Fruit fly (Drosophila melanogaster): ENCODE results near the gene CG11920.
A peak's percentile ranks its signal among the peaks of the same experiment; 100 is the strongest.

The CG11920 gene

dm6 chr3R:25070871-25071270 is 3.8 kb upstream of the CG11920 start, which contains the start of gene CG11836:
Gene CG11836, plus strand, starts transcription at chr3R:25071126.
- TF ChIP-seq Blimp-1 (GFP tag; optimal IDR thresholded peaks at IDR 0.05) (peak; percentile 46), dac (GFP tag; optimal IDR thresholded peaks at IDR 0.05) (no peak)

- TF ChIP-seq eg (GFP tag; IDR thresholded peaks at IDR 0.05): no peak
- no peak for TF ChIP-seq CG6808 (GFP tag; optimal IDR thresholded peaks at IDR 0.05)
- TF ChIP-seq Met (GFP tag; optimal IDR thresholded peaks at IDR 0.05): no peak
- TF ChIP-seq CG6276 (GFP tag; optimal IDR thresholded peaks at IDR 0.05): no peak
- TF ChIP-seq Sox15 (GFP tag; optimal IDR thresholded peaks at IDR 0.05): no peak
- TF ChIP-seq Sox102F (GFP tag; optimal IDR thresholded peaks at IDR 0.05): no peak
- no peak for TF ChIP-seq CG6792 (GFP tag; optimal IDR thresholded peaks at IDR 0.05)
- TF ChIP-seq CG11294 (GFP tag; IDR thresholded peaks at IDR 0.05): no peak
- TF ChIP-seq CG6163 (GFP tag; IDR thresholded peaks at IDR 0.05): no peak
- TF ChIP-seq cyc (GFP tag; optimal IDR thresholded peaks at IDR 0.05): no peak
- no peak for TF ChIP-seq dsx (GFP tag; optimal IDR thresholded peaks at IDR 0.05; ENCODE audit: poor library complexity, severe bottlenecking)
- TF ChIP-seq acj6 (GFP tag; optimal IDR thresholded peaks at IDR 0.05): no peak
- TF ChIP-seq spab (GFP tag; optimal IDR thresholded peaks at IDR 0.05): no peak
These were observed 2.7 kb downstream of the CG11920 start for dm6 chr3R:25077280-25077820.

- no peak for TF ChIP-seq eg (GFP tag; IDR thresholded peaks at IDR 0.05)
- TF ChIP-seq CG15336 (GFP tag; IDR thresholded peaks at IDR 0.05): no peak
- no peak for TF ChIP-seq CG10669 (GFP tag; optimal IDR thresholded peaks at IDR 0.05)
- no peak for TF ChIP-seq CG6276 (GFP tag; optimal IDR thresholded peaks at IDR 0.05)
- TF ChIP-seq CG9139 (GFP tag; optimal IDR thresholded peaks at IDR 0.05): no peak
- TF ChIP-seq CG34406 (GFP tag; optimal IDR thresholded peaks at IDR 0.05): no peak
- no peak for TF ChIP-seq CG10631 (GFP tag; optimal IDR thresholded peaks at IDR 0.05)
- no peak for TF ChIP-seq Eip93F (GFP tag; optimal IDR thresholded peaks at IDR 0.05)
These were observed 4.0 kb downstream of the CG11920 start for dm6 chr3R:25078665-25079064.

- TF ChIP-seq salr (GFP tag; optimal IDR thresholded peaks at IDR 0.05) (no peak), Eip78C (GFP tag) (peak; percentile 52), fkh (GFP tag; optimal IDR thresholded peaks at IDR 0.05) (peak; percentile 93)
These were observed 5.8 kb downstream of the CG11920 start for dm6 chr3R:25080446-25080845.

dm6 chr3R:25082348-25082747 is 7.7 kb downstream of the CG11920 start, which contains the start of gene fd96Ca:
Gene fd96Ca, plus strand, starts transcription at chr3R:25082684.
- peak; percentile 3 for TF ChIP-seq CG1621 (tag; optimal IDR thresholded peaks at IDR 0.05)
- no peak for TF ChIP-seq spab (GFP tag; optimal IDR thresholded peaks at IDR 0.05)
- TF ChIP-seq Sox102F (GFP tag; optimal IDR thresholded peaks at IDR 0.05): no peak
- no peak for TF ChIP-seq Hr4 (GFP tag; optimal IDR thresholded peaks at IDR 0.05)
- no peak for TF ChIP-seq fd85E (GFP tag; optimal IDR thresholded peaks at IDR 0.05)

dm6 chr3R:25094639-25095038 is 20.0 kb downstream of the CG11920 start, which contains the start of gene fd96Cb:
Gene fd96Cb, plus strand, starts transcription at chr3R:25095012.
- TF ChIP-seq Eip93F (GFP tag; optimal IDR thresholded peaks at IDR 0.05): no peak
- TF ChIP-seq ss (GFP tag; optimal IDR thresholded peaks at IDR 0.05): peak in 1 of 2 experiments; percentile 32
- TF ChIP-seq CG1621 (tag; optimal IDR thresholded peaks at IDR 0.05): peak; percentile 87

- peak; percentile 79 for TF ChIP-seq Sox14 (GFP tag; optimal IDR thresholded peaks at IDR 0.05)
- TF ChIP-seq CG11762 (GFP tag; optimal IDR thresholded peaks at IDR 0.05; ENCODE audit: insufficient read depth): no peak
These were observed 22.8 kb downstream of the CG11920 start, which contains the start of the genes CG33095 and CG33096 for dm6 chr3R:25097486-25097885. Gene CG33095, plus strand, starts transcription at chr3R:25097672. Gene CG33096, plus strand, starts transcription at chr3R:25097672.

Data from whole organism, prepupa.